Worm (Caenorhabditis elegans) whole organism, young adult: Measurements from ENCODE around the gene ceh-22.

Experiments used
- B0261.1 ChIP-seq: sonication (generic microtip); optimal IDR thresholded peaks from 2 replicates; lab custom pipeline; 2016; ENCODE audit warnings: mild to moderate bottlenecking, missing genetic modification characterization, moderate library complexity, missing compliant biosample characterization
- C06A6.2 ChIP-seq: fragments of 200-800 bp; sonication (Bioruptor generic); conservative IDR thresholded peaks from 2 replicates; pipeline ENCODE4 v1.3.6; 2022; ENCODE audit warnings: missing genetic modification characterization, missing compliant biosample characterization
- F23B12.7 ChIP-seq: sonication (generic microtip); optimal IDR thresholded peaks from 2 replicates; lab custom pipeline; 2017; ENCODE audit warnings: missing genetic modification characterization, mild to moderate bottlenecking, missing compliant biosample characterization, antibody characterized with exemption, moderate library complexity; ENCODE audit not compliant: insufficient read depth
- F37B4.10 ChIP-seq: fragments of 200-800 bp; sonication (Bioruptor generic); IDR thresholded peaks from 2 replicates; pipeline ENCODE4 v1.3.6; 2022; ENCODE audit warnings: missing genetic modification characterization, missing compliant biosample characterization
- F49E8.2 ChIP-seq: sonication (generic microtip); optimal IDR thresholded peaks from 3 replicates; lab custom pipeline; 2017; ENCODE audit warnings: missing genetic modification characterization, mild to moderate bottlenecking, missing compliant biosample characterization, antibody characterized with exemption, moderate library complexity; ENCODE audit not compliant: insufficient read depth
- F52B5.7 ChIP-seq: sonication (generic microtip); optimal IDR thresholded peaks from 2 replicates; lab custom pipeline; 2016; ENCODE audit warnings: mild to moderate bottlenecking, missing genetic modification characterization, missing compliant biosample characterization
- F57A8.1 ChIP-seq: fragments of 200-800 bp; sonication (Bioruptor generic); optimal IDR thresholded peaks from 2 replicates; lab custom pipeline; 2018; ENCODE audit warnings: mild to moderate bottlenecking, missing genetic modification characterization, moderate library complexity, missing compliant biosample characterization
- K11D2.4 ChIP-seq: fragments of 200-800 bp; sonication (Bioruptor generic); IDR thresholded peaks from 2 replicates; pipeline ENCODE4 v1.3.6; 2022; ENCODE audit warnings: missing genetic modification reagents, missing genetic modification characterization, missing compliant biosample characterization
- Y95B8A.8 ChIP-seq: fragments of 200-800 bp; sonication (Bioruptor generic); IDR thresholded peaks from 2 replicates; pipeline ENCODE4 v1.3.6; 2022; ENCODE audit warnings: missing genetic modification reagents, missing genetic modification characterization, missing compliant biosample characterization
- ZK185.1 ChIP-seq: sonication (generic microtip); optimal IDR thresholded peaks from 2 replicates; lab custom pipeline; 2016; ENCODE audit warnings: mild to moderate bottlenecking, missing genetic modification characterization, missing compliant biosample characterization; ENCODE audit not compliant: poor library complexity, severe bottlenecking
- ama-1 ChIP-seq, 3 experiments: fragments of 150-350 bp in 1 of 3; sonication (generic microtip) in 2 of 3; optimal IDR thresholded peaks; 2 replicates each; lab custom pipeline; 2014 to 2018; ENCODE audit warnings: missing biosample characterization in 2 of 3, missing genetic modification characterization in 2 of 3, missing genetic modification reagents in 2 of 3
- aptf-3 ChIP-seq: fragments of 200-800 bp; sonication (Bioruptor generic); IDR thresholded peaks from 2 replicates; pipeline ENCODE4 v1.3.6; 2022; ENCODE audit warnings: missing genetic modification characterization, missing compliant biosample characterization
- atf-7 ChIP-seq: sonication (generic microtip); optimal IDR thresholded peaks from 2 replicates; lab custom pipeline; 2017; ENCODE audit warnings: mild to moderate bottlenecking, missing genetic modification characterization, missing compliant biosample characterization
- attf-5 ChIP-seq: fragments of 200-800 bp; sonication (Bioruptor generic); optimal IDR thresholded peaks from 2 replicates; lab custom pipeline; 2018; ENCODE audit warnings: mild to moderate bottlenecking, missing genetic modification characterization, missing compliant biosample characterization
- attf-6 ChIP-seq: fragments of 200-800 bp; sonication (Bioruptor generic); IDR thresholded peaks from 2 replicates; pipeline ENCODE4 v1.3.6; 2022; ENCODE audit warnings: missing genetic modification reagents, missing genetic modification characterization, missing compliant biosample characterization
- cebp-1 ChIP-seq, 2 experiments: fragments of 200-800 bp in 1 of 2; sonication (Bioruptor generic) in 1 of 2; sonication (generic microtip) in 1 of 2; IDR thresholded peaks in 1 of 2; optimal IDR thresholded peaks in 1 of 2; 2 replicates each; pipeline versions ENCODE4 v1.3.6 to Lab custom; 2017 to 2022; ENCODE audit warnings: missing compliant biosample characterization in 2 of 2, missing genetic modification characterization in 2 of 2, mild to moderate bottlenecking in 1 of 2, missing genetic modification reagents in 1 of 2, moderate library complexity in 1 of 2
- ceh-40 ChIP-seq: fragments of 200-800 bp; sonication (Bioruptor generic); IDR thresholded peaks from 2 replicates; pipeline ENCODE4 v1.3.6; 2022; ENCODE audit warnings: missing genetic modification characterization, missing compliant biosample characterization
- ceh-79 ChIP-seq: sonication (generic microtip); optimal IDR thresholded peaks from 2 replicates; lab custom pipeline; 2017; ENCODE audit warnings: mild to moderate bottlenecking, missing genetic modification characterization, missing compliant biosample characterization
- chd-7 ChIP-seq: sonication (generic microtip); optimal IDR thresholded peaks from 2 replicates; lab custom pipeline; 2016; ENCODE audit warnings: mild to moderate bottlenecking, missing genetic modification characterization, moderate library complexity, missing compliant biosample characterization
- dpff-1 ChIP-seq: sonication (generic microtip); optimal IDR thresholded peaks from 2 replicates; lab custom pipeline; 2017; ENCODE audit warnings: mild to moderate bottlenecking, missing genetic modification characterization, missing compliant biosample characterization
- dpl-1 ChIP-seq: fragments of 150-350 bp; optimal IDR thresholded peaks from 2 replicates; lab custom pipeline; 2014; ENCODE audit warnings: missing biosample characterization, missing genetic modification reagents, missing genetic modification characterization
- egl-18 ChIP-seq: fragments of 200-800 bp; sonication (Bioruptor generic); IDR thresholded peaks from 2 replicates; pipeline ENCODE4 v1.3.6; 2022; ENCODE audit warnings: missing genetic modification reagents, missing genetic modification characterization, missing compliant biosample characterization
- ets-4 ChIP-seq: fragments of 200-800 bp; sonication (Bioruptor generic); optimal IDR thresholded peaks from 2 replicates; lab custom pipeline; 2018; ENCODE audit warnings: mild to moderate bottlenecking, missing genetic modification characterization, missing compliant biosample characterization
- hmg-1.2 ChIP-seq: fragments of 200-800 bp; sonication (Bioruptor generic); IDR thresholded peaks from 2 replicates; pipeline ENCODE4 v1.3.6; 2022; ENCODE audit warnings: missing genetic modification reagents, missing genetic modification characterization, missing compliant biosample characterization
- hsf-1 ChIP-seq: fragments of 200-800 bp; sonication (Bioruptor generic); IDR thresholded peaks from 2 replicates; pipeline ENCODE4 v1.3.6; 2022; ENCODE audit warnings: missing genetic modification reagents, missing genetic modification characterization, missing compliant biosample characterization
- let-526 ChIP-seq: fragments of 200-800 bp; sonication (Bioruptor generic); IDR thresholded peaks from 2 replicates; pipeline ENCODE4 v1.3.6; 2022; ENCODE audit warnings: missing genetic modification reagents, missing genetic modification characterization, missing compliant biosample characterization
- lin-54 ChIP-seq: fragments of 200-800 bp; sonication (Bioruptor generic); optimal IDR thresholded peaks from 2 replicates; lab custom pipeline; 2018; ENCODE audit warnings: mild to moderate bottlenecking, missing genetic modification characterization, missing compliant biosample characterization
- madf-3 ChIP-seq: fragments of 200-800 bp; sonication (Bioruptor generic); IDR thresholded peaks from 2 replicates; pipeline ENCODE4 v1.3.6; 2022; ENCODE audit warnings: missing genetic modification reagents, missing genetic modification characterization, missing compliant biosample characterization
- mel-28 ChIP-seq: sonication (generic microtip); optimal IDR thresholded peaks from 2 replicates; lab custom pipeline; 2016; ENCODE audit warnings: borderline replicate concordance, mild to moderate bottlenecking, missing genetic modification characterization, missing compliant biosample characterization
- nhr-179 ChIP-seq: sonication (generic microtip); optimal IDR thresholded peaks from 2 replicates; lab custom pipeline; 2016; ENCODE audit warnings: mild to moderate bottlenecking, missing genetic modification characterization, missing compliant biosample characterization
- nhr-27 ChIP-seq: fragments of 200-800 bp; sonication (Bioruptor generic); optimal IDR thresholded peaks from 2 replicates; lab custom pipeline; 2018; ENCODE audit warnings: mild to moderate bottlenecking, missing genetic modification characterization, moderate library complexity, missing compliant biosample characterization
- nhr-80 ChIP-seq: sonication (generic microtip); optimal IDR thresholded peaks from 2 replicates; lab custom pipeline; 2016; ENCODE audit warnings: missing genetic modification characterization, missing compliant biosample characterization
- nhr-90 ChIP-seq: sonication (generic microtip); optimal IDR thresholded peaks from 2 replicates; lab custom pipeline; 2016; ENCODE audit warnings: missing genotype, mild to moderate bottlenecking, missing genetic modification characterization, missing compliant biosample characterization
- repo-1 ChIP-seq: sonication (generic microtip); optimal IDR thresholded peaks from 2 replicates; lab custom pipeline; 2017; ENCODE audit warnings: mild to moderate bottlenecking, missing genetic modification characterization, missing compliant biosample characterization
- sdz-38 ChIP-seq: sonication (generic microtip); optimal IDR thresholded peaks from 2 replicates; lab custom pipeline; 2016; ENCODE audit warnings: missing genotype, missing genetic modification characterization, missing compliant biosample characterization
- tbp1 ChIP-seq: fragments of 200-800 bp; sonication (Bioruptor generic); optimal IDR thresholded peaks from 2 replicates; lab custom pipeline; 2018; ENCODE audit warnings: mild to moderate bottlenecking, missing genetic modification characterization, missing compliant biosample characterization
- tlf-1 ChIP-seq: fragments of 200-800 bp; sonication (Bioruptor generic); optimal IDR thresholded peaks from 2 replicates; lab custom pipeline; 2018; ENCODE audit warnings: mild to moderate bottlenecking, missing genetic modification characterization, missing compliant biosample characterization
- unc-62 ChIP-seq: fragments of 150-350 bp; optimal IDR thresholded peaks from 2 replicates; lab custom pipeline; 2014; ENCODE audit warnings: missing biosample characterization, missing genetic modification reagents, missing genetic modification characterization
- ztf-25 ChIP-seq: fragments of 200-800 bp; sonication (Bioruptor generic); IDR thresholded peaks from 2 replicates; pipeline ENCODE4 v1.3.6; 2022; ENCODE audit warnings: missing genetic modification reagents, missing genetic modification characterization, missing compliant biosample characterization
- ztf-28 ChIP-seq: fragments of 200-800 bp; sonication (Bioruptor generic); IDR thresholded peaks from 2 replicates; pipeline ENCODE4 v1.3.6; 2022; ENCODE audit warnings: missing genetic modification reagents, missing genetic modification characterization, missing compliant biosample characterization
- ztf-3 ChIP-seq: fragments of 200-800 bp; sonication (Bioruptor generic); optimal IDR thresholded peaks from 2 replicates; lab custom pipeline; 2018; ENCODE audit warnings: mild to moderate bottlenecking, missing genetic modification characterization, missing compliant biosample characterization

The ceh-22 gene

DNA sequence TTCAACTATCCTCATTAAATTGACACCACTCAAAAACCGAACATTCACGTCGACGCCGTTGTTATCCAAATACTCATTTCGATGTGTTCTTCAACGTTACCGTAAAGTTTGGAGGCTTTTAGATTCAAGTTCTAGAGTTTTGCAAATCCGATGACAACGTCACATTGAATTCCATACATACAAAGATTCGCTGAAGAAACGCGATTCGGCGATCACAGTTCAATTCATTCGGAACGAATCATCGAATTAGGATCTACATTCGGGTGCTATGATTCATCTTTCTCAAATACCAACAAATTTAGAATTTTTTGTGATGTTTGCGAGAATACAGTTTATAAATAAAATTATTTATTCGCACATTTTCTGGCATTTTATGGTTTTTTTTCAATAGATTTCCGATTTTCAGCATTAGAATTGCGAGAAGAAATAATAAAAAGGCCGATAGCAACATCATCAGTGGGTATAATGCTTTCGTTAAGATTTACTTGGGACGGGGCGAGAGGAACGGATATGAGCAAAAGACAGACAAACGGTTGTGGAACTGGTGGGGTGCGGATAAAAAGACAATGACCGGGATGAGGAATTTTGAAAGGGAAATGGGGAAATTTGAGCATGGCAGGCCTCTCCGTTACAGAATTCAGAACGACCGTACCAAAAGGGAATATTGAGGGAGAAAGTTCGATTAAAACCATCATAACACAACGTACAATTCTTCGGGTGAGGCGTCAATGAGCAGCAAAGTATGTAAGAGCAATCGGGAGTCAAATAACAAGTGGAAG lies 40.3 kb downstream of the ceh-22 start (continued):
- TF ChIP-seq nhr-90 (no peak), let-526 (GFP tag; lab: Robert Waterston, UW) (0 out of 2 replicates have a peak, but pooled peaks have one; percentile 39), Y95B8A.8 (GFP tag; lab: Robert Waterston, UW) (peak; percentile 55; the same call in 1 of the 2 replicates), repo-1 (tag; lab: Kevin White, UChicago) (no peak), ceh-40 (GFP tag; lab: Robert Waterston, UW) (0 out of 2 replicates have a peak, but pooled peaks have one; percentile 24), ama-1 (optimal IDR thresholded peaks at IDR 0.05; lab: Kevin White, UChicago) (peak; percentile 35), ama-1 (GFP tag; optimal IDR thresholded peaks at IDR 0.05; lab: Kevin White, UChicago) (no peak), atf-7 (tag; lab: Kevin White, UChicago) (peak; percentile 41), madf-3 (GFP tag; lab: Robert Waterston, UW) (0 out of 2 replicates have a peak, but pooled peaks have one; percentile 42), nhr-27 (no peak), dpff-1 (tag; lab: Kevin White, UChicago) (no peak), F23B12.7 (tag; lab: Kevin White, UChicago) (peak; percentile 4), lin-54 (GFP tag; lab: Kevin White, UChicago) (no peak), attf-5 (GFP tag; lab: Kevin White, UChicago) (peak; percentile 8), K11D2.4 (GFP tag; lab: Robert Waterston, UW) (0 out of 2 replicates have a peak, but pooled peaks have one; percentile 10), egl-18 (GFP tag; lab: Robert Waterston, UW) (no peak), ztf-3 (GFP tag; lab: Kevin White, UChicago) (no peak), mel-28 (tag; lab: Kevin White, UChicago) (peak; percentile 35), attf-6 (GFP tag; lab: Robert Waterston, UW) (no peak), C06A6.2 (GFP tag; lab: Robert Waterston, UW) (0 out of 2 replicates have a peak, but pooled peaks have one; percentile 17), ZK185.1 (peak; percentile 18), sdz-38 (tag; lab: Kevin White, UChicago) (no peak), hmg-1.2 (GFP tag; lab: Robert Waterston, UW) (0 out of 2 replicates have a peak, but pooled peaks have one; percentile 8), ceh-79 (tag; lab: Kevin White, UChicago) (no peak), ets-4 (no peak), dpl-1 (no peak)

ce11 chrV:10712608-10712900 lies 40.8 kb downstream of the ceh-22 start:
- TF ChIP-seq ztf-28 (GFP tag; lab: Robert Waterston, UW) (0 out of 2 replicates have a peak, but pooled peaks have one; percentile 5), hsf-1 (GFP tag; lab: Robert Waterston, UW) (0 out of 2 replicates have a peak, but pooled peaks have one; percentile 8), ama-1 (optimal IDR thresholded peaks at IDR 0.05; lab: Kevin White, UChicago) (no peak), ama-1 (GFP tag; optimal IDR thresholded peaks at IDR 0.05; lab: Kevin White, UChicago) (peak in 1 of 2 experiments; percentile 5), K11D2.4 (GFP tag; lab: Robert Waterston, UW) (0 out of 2 replicates have a peak, but pooled peaks have one; percentile 3), unc-62 (no peak), F37B4.10 (GFP tag; lab: Robert Waterston, UW) (no peak), ztf-25 (peak; percentile 53; the same call in 1 of the 2 replicates), ceh-40 (GFP tag; lab: Robert Waterston, UW) (no peak)

- TF ChIP-seq cebp-1 (GFP tag; IDR thresholded peaks at IDR 0.05; lab: Robert Waterston, UW) (no peak), cebp-1 (tag; optimal IDR thresholded peaks at IDR 0.05; lab: Kevin White, UChicago) (peak; percentile 14), C06A6.2 (GFP tag; lab: Robert Waterston, UW) (no peak), tbp1 (GFP tag; lab: Kevin White, UChicago) (no peak), B0261.1 (tag; lab: Kevin White, UChicago) (no peak), nhr-80 (tag; lab: Kevin White, UChicago) (peak; percentile 71), F52B5.7 (tag; lab: Kevin White, UChicago) (no peak), ets-4 (peak; percentile 13), aptf-3 (GFP tag; lab: Robert Waterston, UW) (no peak), madf-3 (GFP tag; lab: Robert Waterston, UW) (no peak), tlf-1 (GFP tag; lab: Kevin White, UChicago) (no peak), F49E8.2 (tag; lab: Kevin White, UChicago) (no peak), atf-7 (tag; lab: Kevin White, UChicago) (peak; percentile 11), attf-6 (GFP tag; lab: Robert Waterston, UW) (no peak), ztf-3 (GFP tag; lab: Kevin White, UChicago) (no peak), nhr-179 (no peak), chd-7 (tag; lab: Kevin White, UChicago) (no peak), F57A8.1 (GFP tag; lab: Kevin White, UChicago) (no peak)
Observed at ce11 chrV:10713704-10714239, 42.1 kb downstream of the ceh-22 start.
